Worm (Caenorhabditis elegans) whole organism, young adult: Measurements from ENCODE around the gene pdhk-2.

Experiments
- C17E4.6 ChIP-seq: fragments of 200-800 bp; sonication (Bioruptor generic); IDR thresholded peaks from 2 replicates; pipeline ENCODE4 v1.3.6; 2022; ENCODE audit warnings: missing genetic modification reagents, missing genetic modification characterization, missing compliant biosample characterization
- F33H1.4 ChIP-seq: fragments of 200-800 bp; sonication (Bioruptor generic); IDR thresholded peaks from 2 replicates; pipeline ENCODE4 v1.3.6; 2022; ENCODE audit warnings: missing genetic modification reagents, missing genetic modification characterization, missing compliant biosample characterization
- F39B2.1 ChIP-seq: fragments of 200-800 bp; sonication (Bioruptor generic); IDR thresholded peaks from 2 replicates; pipeline ENCODE4 v1.3.6; 2022; ENCODE audit warnings: missing genetic modification reagents, missing genetic modification characterization, missing compliant biosample characterization
- F49E8.2 ChIP-seq: sonication (generic microtip); optimal IDR thresholded peaks from 3 replicates; lab custom pipeline; 2017; ENCODE audit warnings: missing genetic modification characterization, mild to moderate bottlenecking, missing compliant biosample characterization, antibody characterized with exemption, moderate library complexity; ENCODE audit not compliant: insufficient read depth
- F55B11.4 ChIP-seq: sonication (generic microtip); optimal IDR thresholded peaks from 2 replicates; lab custom pipeline; 2016; ENCODE audit warnings: missing compliant biosample characterization, missing genetic modification characterization, borderline replicate concordance; ENCODE audit not compliant: insufficient read depth
- T07F8.4 ChIP-seq: sonication (generic microtip); optimal IDR thresholded peaks from 2 replicates; lab custom pipeline; 2016; ENCODE audit warnings: mild to moderate bottlenecking, missing genetic modification characterization, moderate library complexity, missing compliant biosample characterization
- T26A5.8 ChIP-seq: sonication (generic microtip); optimal IDR thresholded peaks from 2 replicates; lab custom pipeline; 2016; ENCODE audit warnings: missing genetic modification characterization, missing compliant biosample characterization
- Y53G8AR.9 ChIP-seq: fragments of 200-800 bp; sonication (Bioruptor generic); conservative IDR thresholded peaks from 2 replicates; pipeline ENCODE4 v1.3.6; 2022; ENCODE audit warnings: missing genetic modification reagents, missing genetic modification characterization, missing compliant biosample characterization
- aptf-3 ChIP-seq: fragments of 200-800 bp; sonication (Bioruptor generic); IDR thresholded peaks from 2 replicates; pipeline ENCODE4 v1.3.6; 2022; ENCODE audit warnings: missing genetic modification characterization, missing compliant biosample characterization
- attf-3 ChIP-seq: fragments of 200-800 bp; sonication (Bioruptor generic); conservative IDR thresholded peaks from 2 replicates; pipeline ENCODE4 v1.3.6; 2022; ENCODE audit warnings: missing genetic modification reagents, missing genetic modification characterization, missing compliant biosample characterization
- ceh-100 ChIP-seq: fragments of 200-800 bp; sonication (Bioruptor generic); IDR thresholded peaks from 2 replicates; pipeline ENCODE4 v1.3.6; 2022; ENCODE audit warnings: missing genetic modification reagents, missing genetic modification characterization, missing compliant biosample characterization
- ceh-40 ChIP-seq: fragments of 200-800 bp; sonication (Bioruptor generic); IDR thresholded peaks from 2 replicates; pipeline ENCODE4 v1.3.6; 2022; ENCODE audit warnings: missing genetic modification characterization, missing compliant biosample characterization
- ceh-79 ChIP-seq: sonication (generic microtip); optimal IDR thresholded peaks from 2 replicates; lab custom pipeline; 2017; ENCODE audit warnings: mild to moderate bottlenecking, missing genetic modification characterization, missing compliant biosample characterization
- chd-7 ChIP-seq: sonication (generic microtip); optimal IDR thresholded peaks from 2 replicates; lab custom pipeline; 2016; ENCODE audit warnings: mild to moderate bottlenecking, missing genetic modification characterization, moderate library complexity, missing compliant biosample characterization
- dox-1 ChIP-seq: fragments of 200-800 bp; sonication (Bioruptor generic); IDR thresholded peaks from 2 replicates; pipeline ENCODE4 v1.3.6; 2022; ENCODE audit warnings: missing genetic modification reagents, missing genetic modification characterization, missing compliant biosample characterization
- egl-18 ChIP-seq: fragments of 200-800 bp; sonication (Bioruptor generic); IDR thresholded peaks from 2 replicates; pipeline ENCODE4 v1.3.6; 2022; ENCODE audit warnings: missing genetic modification reagents, missing genetic modification characterization, missing compliant biosample characterization
- him-1 ChIP-seq: sonication (generic microtip); optimal IDR thresholded peaks from 2 replicates; lab custom pipeline; 2016; ENCODE audit warnings: missing genotype, missing genetic modification reagents, missing genetic modification characterization, missing compliant biosample characterization
- hlh-26 ChIP-seq: fragments of 200-800 bp; sonication (Bioruptor generic); conservative IDR thresholded peaks from 2 replicates; pipeline ENCODE4 v1.3.6; 2022; ENCODE audit warnings: missing genetic modification reagents, missing genetic modification characterization, missing compliant biosample characterization
- hrde-1 ChIP-seq: sonication (generic microtip); optimal IDR thresholded peaks from 2 replicates; lab custom pipeline; 2016; ENCODE audit warnings: missing genetic modification characterization, mild to moderate bottlenecking, missing compliant biosample characterization, moderate library complexity, missing genotype, missing genetic modification reagents, borderline replicate concordance
- lag-1 ChIP-seq: fragments of 200-800 bp; sonication (Bioruptor generic); IDR thresholded peaks from 2 replicates; pipeline ENCODE4 v1.3.6; 2022; ENCODE audit warnings: missing genetic modification reagents, missing genetic modification characterization, missing compliant biosample characterization
- let-526 ChIP-seq: fragments of 200-800 bp; sonication (Bioruptor generic); IDR thresholded peaks from 2 replicates; pipeline ENCODE4 v1.3.6; 2022; ENCODE audit warnings: missing genetic modification reagents, missing genetic modification characterization, missing compliant biosample characterization
- lin-35 ChIP-seq, 3 experiments: fragments of 150-350 bp in 2 of 3; sonication (generic microtip) in 1 of 3; optimal IDR thresholded peaks; 2 replicates each; lab custom pipeline; 2014 to 2018; ENCODE audit warnings: missing biosample characterization in 3 of 3, missing genetic modification characterization in 3 of 3, missing genetic modification reagents in 3 of 3
- madf-8 ChIP-seq: fragments of 200-800 bp; sonication (Bioruptor generic); conservative IDR thresholded peaks from 2 replicates; pipeline ENCODE4 v1.3.6; 2022; ENCODE audit warnings: missing genetic modification reagents, missing genetic modification characterization, missing compliant biosample characterization
- mel-28 ChIP-seq: sonication (generic microtip); optimal IDR thresholded peaks from 2 replicates; lab custom pipeline; 2016; ENCODE audit warnings: borderline replicate concordance, mild to moderate bottlenecking, missing genetic modification characterization, missing compliant biosample characterization
- mes-4 ChIP-seq: sonication (generic microtip); optimal IDR thresholded peaks from 2 replicates; lab custom pipeline; 2016; ENCODE audit warnings: missing genotype, missing genetic modification characterization, missing compliant biosample characterization
- mxl-1 ChIP-seq: sonication (generic microtip); optimal IDR thresholded peaks from 2 replicates; lab custom pipeline; 2016; ENCODE audit warnings: missing genetic modification characterization, missing compliant biosample characterization
- nhr-179 ChIP-seq: sonication (generic microtip); optimal IDR thresholded peaks from 2 replicates; lab custom pipeline; 2016; ENCODE audit warnings: mild to moderate bottlenecking, missing genetic modification characterization, missing compliant biosample characterization
- nhr-80 ChIP-seq: sonication (generic microtip); optimal IDR thresholded peaks from 2 replicates; lab custom pipeline; 2016; ENCODE audit warnings: missing genetic modification characterization, missing compliant biosample characterization
- snpc-1.3 ChIP-seq: sonication (generic microtip); optimal IDR thresholded peaks from 2 replicates; lab custom pipeline; 2017; ENCODE audit warnings: missing genetic modification characterization, mild to moderate bottlenecking, missing compliant biosample characterization, antibody characterized with exemption, moderate library complexity, missing genotype, missing genetic modification reagents; ENCODE audit not compliant: insufficient read depth
- sptf-2 ChIP-seq: fragments of 200-800 bp; sonication (Bioruptor generic); optimal IDR thresholded peaks from 2 replicates; lab custom pipeline; 2018; ENCODE audit warnings: mild to moderate bottlenecking, missing genetic modification characterization, missing compliant biosample characterization
- tbp1 ChIP-seq: fragments of 200-800 bp; sonication (Bioruptor generic); optimal IDR thresholded peaks from 2 replicates; lab custom pipeline; 2018; ENCODE audit warnings: mild to moderate bottlenecking, missing genetic modification characterization, missing compliant biosample characterization
- unc-130 ChIP-seq: sonication (generic microtip); optimal IDR thresholded peaks from 2 replicates; lab custom pipeline; 2016; ENCODE audit warnings: missing genetic modification reagents, missing genetic modification characterization, missing compliant biosample characterization
- ztf-28 ChIP-seq: fragments of 200-800 bp; sonication (Bioruptor generic); IDR thresholded peaks from 2 replicates; pipeline ENCODE4 v1.3.6; 2022; ENCODE audit warnings: missing genetic modification reagents, missing genetic modification characterization, missing compliant biosample characterization
- ztf-6 ChIP-seq: fragments of 200-800 bp; sonication (Bioruptor generic); IDR thresholded peaks from 2 replicates; pipeline ENCODE4 v1.3.6; 2022; ENCODE audit warnings: missing genetic modification reagents, missing genetic modification characterization, missing compliant biosample characterization

pdhk-2 gene

ce11 chrIII:8763111-8763510, 21.9 kb upstream of the pdhk-2 start (continued):
- TF ChIP-seq T07F8.4 (tag; lab: Kevin White, UChicago) (no peak), aptf-3 (no peak), him-1 (no peak), madf-8 (GFP tag; lab: Robert Waterston, UW) (0 out of 2 replicates have a peak, but pooled peaks have one; percentile 31), egl-18 (no peak), ztf-6 (GFP tag; lab: Robert Waterston, UW) (no peak), mes-4 (tag; lab: Kevin White, UChicago) (no peak), tbp1 (GFP tag; lab: Kevin White, UChicago) (peak; percentile 17), mel-28 (no peak), unc-130 (no peak), F55B11.4 (tag; lab: Kevin White, UChicago) (no peak), ceh-100 (GFP tag; lab: Robert Waterston, UW) (no peak), chd-7 (no peak), F33H1.4 (GFP tag; lab: Robert Waterston, UW) (peak; percentile 84), C17E4.6 (no peak), hlh-26 (no peak), snpc-1.3 (tag; lab: Kevin White, UChicago) (peak; percentile 51), Y53G8AR.9 (GFP tag; lab: Robert Waterston, UW) (no peak), nhr-80 (no peak), T26A5.8 (tag; lab: Kevin White, UChicago) (no peak), F49E8.2 (tag; lab: Kevin White, UChicago) (peak; percentile 3), lag-1 (no peak), sptf-2 (GFP tag; lab: Kevin White, UChicago) (no peak), dox-1 (GFP tag; lab: Robert Waterston, UW) (no peak), nhr-179 (no peak)

ce11 chrIII:8762016-8762415, 20.8 kb upstream of the pdhk-2 start:
- TF ChIP-seq ceh-79 (tag; lab: Kevin White, UChicago): no peak
- TF ChIP-seq tbp1 (GFP tag; lab: Kevin White, UChicago): no peak
- no peak for TF ChIP-seq mxl-1
- TF ChIP-seq F39B2.1 (GFP tag; lab: Robert Waterston, UW): no peak
- no peak for TF ChIP-seq ceh-40
- no peak for TF ChIP-seq lin-35 (GFP tag; optimal IDR thresholded peaks at IDR 0.05; lab: Kevin White, UChicago)
- TF ChIP-seq hrde-1 (tag; lab: Kevin White, UChicago): no peak
- peak; percentile 16 for TF ChIP-seq nhr-80
- TF ChIP-seq Y53G8AR.9 (GFP tag; lab: Robert Waterston, UW): 0 out of 2 replicates have a peak, but pooled peaks have one; percentile 15
- no peak for TF ChIP-seq let-526
- no peak for TF ChIP-seq T07F8.4 (tag; lab: Kevin White, UChicago)

- no peak for TF ChIP-seq hrde-1 (tag; lab: Kevin White, UChicago)
These were observed 19.9 kb upstream of the pdhk-2 start, which contains the start of gene aak-1 for ce11 chrIII:8761040-8761654. Gene aak-1 (minus strand): TSS chrIII:8761090.

ce11 chrIII:8754682-8755081, 13.5 kb upstream of the pdhk-2 start, which contains the start of gene tomm-70:
Gene tomm-70 (minus strand): TSS chrIII:8754750.
- TF ChIP-seq mxl-1 (no peak), T07F8.4 (tag; lab: Kevin White, UChicago) (no peak), ztf-28 (GFP tag; lab: Robert Waterston, UW) (no peak), attf-3 (peak; percentile 81)
